Fruit fly (Drosophila melanogaster) whole organism, embryonic: ENCODE measurements around the gene CG13392.

Experiments
- Adf1 ChIP-seq: fragments of 200-800 bp; sonication (Bioruptor generic); IDR thresholded peaks from 2 replicates; pipeline ENCODE4 v1.3.6; 2022; ENCODE audit warnings: missing biosample characterization, missing genetic modification characterization
- Aef1 ChIP-seq: fragments of 200-800 bp; sonication (Bioruptor generic); IDR thresholded peaks from 3 replicates; pipeline ENCODE4 v1.3.6; 2022; ENCODE audit warnings: missing biosample characterization, missing genetic modification characterization
- BEAF-32 ChIP-seq: fragments of 200-800 bp; sonication (Bioruptor generic); optimal IDR thresholded peaks from 3 replicates; lab custom pipeline; 2017; ENCODE audit warnings: missing biosample characterization, missing genetic modification characterization, mild to moderate bottlenecking, moderate library complexity, missing genetic modification reagents
- Blimp-1 ChIP-seq: fragments of 200-800 bp; sonication (Bioruptor generic); optimal IDR thresholded peaks from 3 replicates; lab custom pipeline; 2018; ENCODE audit warnings: missing biosample characterization, missing genetic modification characterization, mild to moderate bottlenecking, moderate library complexity, missing genetic modification reagents
- CG10654 ChIP-seq: fragments of 200-800 bp; sonication (Bioruptor generic); optimal IDR thresholded peaks from 2 replicates; lab custom pipeline; 2016; ENCODE audit warnings: missing biosample characterization, missing genetic modification characterization
- CG11085 ChIP-seq: fragments of 200-800 bp; sonication (Bioruptor generic); IDR thresholded peaks from 2 replicates; pipeline ENCODE4 v1.3.6; 2022; ENCODE audit warnings: missing biosample characterization, missing genetic modification characterization
- CG11093 ChIP-seq: fragments of 200-800 bp; sonication (Bioruptor generic); IDR thresholded peaks from 3 replicates; pipeline ENCODE4 v1.3.6; 2022; ENCODE audit warnings: missing biosample characterization, missing genetic modification characterization
- CG12071 ChIP-seq: fragments of 200-800 bp; sonication (Bioruptor generic); optimal IDR thresholded peaks from 3 replicates; lab custom pipeline; 2018; ENCODE audit warnings: missing biosample characterization, mild to moderate bottlenecking, missing genetic modification characterization
- CG12744 ChIP-seq: fragments of 200-800 bp; sonication (Bioruptor generic); optimal IDR thresholded peaks from 2 replicates; lab custom pipeline; 2016; ENCODE audit warnings: missing biosample characterization, missing genetic modification characterization
- CG14014 ChIP-seq: fragments of 200-800 bp; sonication (Bioruptor generic); IDR thresholded peaks from 2 replicates; pipeline ENCODE4 v1.3.6; 2022; ENCODE audit warnings: missing biosample characterization, missing genetic modification characterization
- CG17359 ChIP-seq: fragments of 200-800 bp; sonication (Bioruptor generic); optimal IDR thresholded peaks from 3 replicates; lab custom pipeline; 2018; ENCODE audit warnings: missing biosample characterization, mild to moderate bottlenecking, missing genetic modification characterization, moderate library complexity
- CG17361 ChIP-seq: fragments of 200-800 bp; sonication (Bioruptor generic); IDR thresholded peaks from 3 replicates; pipeline ENCODE4 v1.3.6; 2022; ENCODE audit warnings: missing biosample characterization, missing genetic modification characterization
- CG17802 ChIP-seq: fragments of 200-800 bp; sonication (Bioruptor generic); optimal IDR thresholded peaks from 2 replicates; lab custom pipeline; 2018; ENCODE audit warnings: missing biosample characterization, mild to moderate bottlenecking, missing genetic modification characterization, moderate library complexity
- CG18764 ChIP-seq: fragments of 200-800 bp; sonication (Bioruptor generic); optimal IDR thresholded peaks from 3 replicates; lab custom pipeline; 2016; ENCODE audit warnings: missing biosample characterization, missing genetic modification characterization
- CG2202 ChIP-seq: fragments of 200-800 bp; sonication (Bioruptor generic); optimal IDR thresholded peaks from 2 replicates; lab custom pipeline; 2018; ENCODE audit warnings: missing biosample characterization, mild to moderate bottlenecking, missing genetic modification characterization
- CG32767 ChIP-seq: fragments of 200-800 bp; sonication (Bioruptor generic); IDR thresholded peaks from 2 replicates; pipeline ENCODE4 v1.3.6; 2022; ENCODE audit warnings: missing biosample characterization, missing genetic modification characterization
- CG4328 ChIP-seq: fragments of 200-800 bp; sonication (Bioruptor generic); optimal IDR thresholded peaks from 3 replicates; lab custom pipeline; 2017; ENCODE audit warnings: missing biosample characterization, missing genetic modification reagents, missing genetic modification characterization
- CG6272 ChIP-seq: fragments of 200-800 bp; sonication (Bioruptor generic); IDR thresholded peaks from 2 replicates; pipeline ENCODE4 v1.3.6; 2022; ENCODE audit warnings: missing biosample characterization, missing genetic modification characterization
- CG8388 ChIP-seq: fragments of 200-800 bp; sonication (Bioruptor generic); optimal IDR thresholded peaks from 2 replicates; lab custom pipeline; 2019; ENCODE audit warnings: missing biosample characterization, mild to moderate bottlenecking, missing genetic modification characterization, moderate library complexity
- CG9727 ChIP-seq: fragments of 200-800 bp; sonication (Bioruptor generic); optimal IDR thresholded peaks from 3 replicates; lab custom pipeline; 2017; ENCODE audit warnings: missing biosample characterization, mild to moderate bottlenecking, missing genetic modification characterization
- Camta ChIP-seq: fragments of 200-800 bp; sonication (Bioruptor generic); optimal IDR thresholded peaks from 2 replicates; lab custom pipeline; 2016; ENCODE audit warnings: missing biosample characterization, missing genetic modification characterization
- Dek ChIP-seq: fragments of 200-800 bp; sonication (Bioruptor generic); optimal IDR thresholded peaks from 3 replicates; lab custom pipeline; 2019; ENCODE audit warnings: missing biosample characterization, mild to moderate bottlenecking, missing genetic modification characterization, moderate library complexity
- Dip2 ChIP-seq: fragments of 200-800 bp; sonication (Bioruptor generic); IDR thresholded peaks from 2 replicates; pipeline ENCODE4 v1.3.6; 2022; ENCODE audit warnings: missing biosample characterization, missing genetic modification characterization
- HLH3B ChIP-seq: fragments of 200-800 bp; sonication (Bioruptor generic); IDR thresholded peaks from 2 replicates; pipeline ENCODE4 v1.3.6; 2022; ENCODE audit warnings: missing biosample characterization, missing genetic modification characterization
- Hr3 ChIP-seq: fragments of 200-800 bp; sonication (Bioruptor generic); optimal IDR thresholded peaks from 3 replicates; lab custom pipeline; 2016; ENCODE audit warnings: missing biosample characterization, missing genetic modification characterization
- Meics ChIP-seq: fragments of 200-800 bp; sonication (Bioruptor generic); optimal IDR thresholded peaks from 2 replicates; lab custom pipeline; 2017; ENCODE audit warnings: missing biosample characterization, mild to moderate bottlenecking, missing genetic modification characterization
- Nf-YA ChIP-seq: fragments of 200-800 bp; sonication (Bioruptor generic); IDR thresholded peaks from 2 replicates; pipeline ENCODE4 v1.3.6; 2022; ENCODE audit warnings: missing biosample characterization, missing genetic modification characterization
- Nf-YB ChIP-seq: fragments of 200-800 bp; sonication (Bioruptor generic); optimal IDR thresholded peaks from 3 replicates; lab custom pipeline; 2019; ENCODE audit warnings: missing biosample characterization, mild to moderate bottlenecking, missing genetic modification characterization, moderate library complexity
- Scr ChIP-seq: fragments of 200-800 bp; sonication (Bioruptor generic); IDR thresholded peaks from 2 replicates; pipeline ENCODE4 v1.3.6; 2022; ENCODE audit warnings: missing biosample characterization, missing genetic modification characterization; ENCODE audit not compliant: partially characterized antibody
- Spps ChIP-seq: fragments of 200-800 bp; sonication (Bioruptor generic); optimal IDR thresholded peaks from 2 replicates; lab custom pipeline; 2018; ENCODE audit warnings: missing biosample characterization, mild to moderate bottlenecking, missing genetic modification characterization
- Usf ChIP-seq: fragments of 200-800 bp; sonication (Bioruptor generic); optimal IDR thresholded peaks from 2 replicates; lab custom pipeline; 2017; ENCODE audit warnings: missing genotype, missing biosample characterization, missing genetic modification characterization
- Xbp1 ChIP-seq: fragments of 200-800 bp; sonication (Bioruptor generic); optimal IDR thresholded peaks from 3 replicates; lab custom pipeline; 2016; ENCODE audit warnings: missing biosample characterization, mild to moderate bottlenecking, missing genetic modification characterization
- ash1 ChIP-seq: fragments of 200-800 bp; sonication (Bioruptor generic); optimal IDR thresholded peaks from 2 replicates; lab custom pipeline; 2018; ENCODE audit warnings: missing biosample characterization, mild to moderate bottlenecking, missing genetic modification characterization
- chif ChIP-seq, 2 experiments: fragments of 200-800 bp; sonication (Bioruptor generic); optimal IDR thresholded peaks; 3 replicates each; lab custom pipeline; 2016; ENCODE audit warnings: missing biosample characterization in 2 of 2, missing genetic modification characterization in 2 of 2
- chm ChIP-seq: fragments of 200-800 bp; sonication (Bioruptor generic); IDR thresholded peaks from 2 replicates; pipeline ENCODE4 v1.3.6; 2022; ENCODE audit warnings: missing biosample characterization, missing genetic modification characterization
- ci ChIP-seq: fragments of 200-800 bp; sonication (Bioruptor generic); IDR thresholded peaks from 3 replicates; pipeline ENCODE4 v1.3.6; 2022; ENCODE audit warnings: missing biosample characterization, missing genetic modification characterization
- da ChIP-seq: fragments of 200-800 bp; sonication (Bioruptor generic); optimal IDR thresholded peaks from 2 replicates; lab custom pipeline; 2016; ENCODE audit warnings: missing biosample characterization, missing genetic modification characterization
- fd102C ChIP-seq: fragments of 200-800 bp; sonication (Bioruptor generic); optimal IDR thresholded peaks from 2 replicates; lab custom pipeline; 2018; ENCODE audit warnings: missing biosample characterization, mild to moderate bottlenecking, missing genetic modification characterization, moderate library complexity
- fd96Cb ChIP-seq: fragments of 200-800 bp; sonication (Bioruptor generic); optimal IDR thresholded peaks from 2 replicates; lab custom pipeline; 2018; ENCODE audit warnings: missing biosample characterization, mild to moderate bottlenecking, missing genetic modification characterization, moderate library complexity
- fru ChIP-seq: fragments of >200 bp; optimal IDR thresholded peaks from 2 replicates; lab custom pipeline; 2017
- gsb ChIP-seq: fragments of 200-800 bp; sonication (Bioruptor generic); IDR thresholded peaks from 2 replicates; pipeline ENCODE4 v1.3.6; 2022; ENCODE audit warnings: missing biosample characterization, missing genetic modification characterization
- gt ChIP-seq: fragments of 200-800 bp; sonication (Bioruptor generic); IDR thresholded peaks from 2 replicates; pipeline ENCODE4 v1.3.6; 2022; ENCODE audit warnings: missing biosample characterization, missing genetic modification characterization
- kah ChIP-seq: fragments of 200-800 bp; sonication (Bioruptor generic); optimal IDR thresholded peaks from 2 replicates; lab custom pipeline; 2018; ENCODE audit warnings: missing biosample characterization, mild to moderate bottlenecking, missing genetic modification characterization
- nerfin-1 ChIP-seq: fragments of 200-800 bp; sonication (Bioruptor generic); optimal IDR thresholded peaks from 3 replicates; lab custom pipeline; 2019; ENCODE audit warnings: missing biosample characterization, mild to moderate bottlenecking, missing genetic modification characterization, moderate library complexity
- pb ChIP-seq: fragments of 200-800 bp; sonication (Bioruptor generic); optimal IDR thresholded peaks from 3 replicates; lab custom pipeline; 2016; ENCODE audit warnings: missing biosample characterization, missing genetic modification characterization
- pum ChIP-seq: fragments of 200-800 bp; sonication (Bioruptor generic); optimal IDR thresholded peaks from 2 replicates; lab custom pipeline; 2016; ENCODE audit warnings: missing biosample characterization, missing genetic modification characterization
- scrt ChIP-seq: fragments of 200-800 bp; sonication (Bioruptor generic); optimal IDR thresholded peaks from 2 replicates; lab custom pipeline; 2018; ENCODE audit warnings: missing biosample characterization, mild to moderate bottlenecking, missing genetic modification characterization, moderate library complexity
- seq ChIP-seq: fragments of 200-800 bp; sonication (Bioruptor generic); IDR thresholded peaks from 2 replicates; pipeline ENCODE4 v1.3.6; 2022; ENCODE audit warnings: missing biosample characterization, missing genetic modification characterization
- stwl ChIP-seq: fragments of 200-800 bp; sonication (Bioruptor generic); optimal IDR thresholded peaks from 3 replicates; lab custom pipeline; 2018; ENCODE audit warnings: missing biosample characterization, mild to moderate bottlenecking, missing genetic modification characterization, moderate library complexity
- twi ChIP-seq: fragments of 200-800 bp; optimal IDR thresholded peaks from 2 replicates; lab custom pipeline; 2019; ENCODE audit warnings: missing biosample characterization, mild to moderate bottlenecking, missing genetic modification characterization, moderate library complexity

Gene CG13392

dm6 chr2L:8362273-8362954 lies 20.2 kb downstream of the CG13392 start, which contains the start of gene CG7627 (continued):
- no peak for TF ChIP-seq fd102C (GFP tag; lab: Kevin White, UChicago)
- peak; percentile 68 for TF ChIP-seq Adf1 (GFP tag; lab: Robert Waterston, UW)
- TF ChIP-seq CG32767 (GFP tag; lab: Robert Waterston, UW), result peak; percentile 64; the same call in 1 of the 2 replicates
- peak; percentile 58 for TF ChIP-seq CG6272
- TF ChIP-seq CG17802 (tag; lab: Kevin White, UChicago), result peak; percentile 34
- peak; percentile 66 for TF ChIP-seq Blimp-1 (GFP tag; lab: Kevin White, UChicago)
- peak; percentile 81 for TF ChIP-seq HLH3B (GFP tag; lab: Robert Waterston, UW)
- TF ChIP-seq CG8388 (GFP tag; lab: Kevin White, UChicago), result peak; percentile 55
- 0 out of 2 replicates have a peak, but pooled peaks have one; percentile 26 for TF ChIP-seq Scr (GFP tag; lab: Robert Waterston, UW)
- no peak for TF ChIP-seq fru (lab: Kevin White, UChicago)
- TF ChIP-seq CG9727 (GFP tag; lab: Kevin White, UChicago), result peak; percentile 82
- peak; percentile 17 for TF ChIP-seq nerfin-1
- TF ChIP-seq Meics (GFP tag; lab: Kevin White, UChicago), result peak; percentile 84
- TF ChIP-seq Hr3 (GFP tag; lab: Kevin White, UChicago), result peak; percentile 62
- peak; percentile 63; the same call in 1 of the 3 replicates for TF ChIP-seq CG11093 (GFP tag; lab: Robert Waterston, UW)
- TF ChIP-seq twi (tag; lab: Kevin White, UChicago), result no peak
- TF ChIP-seq pum (GFP tag; lab: Kevin White, UChicago), result peak; percentile 63
- TF ChIP-seq CG17359 (tag; lab: Kevin White, UChicago), result peak; percentile 81
- TF ChIP-seq seq (GFP tag; lab: Robert Waterston, UW), result peak; percentile 71
- TF ChIP-seq CG14014 (GFP tag; lab: Robert Waterston, UW), result peak; percentile 71
- peak; percentile 6 for TF ChIP-seq CG12744 (GFP tag; lab: Kevin White, UChicago)
- TF ChIP-seq Dip2 (GFP tag; lab: Robert Waterston, UW), result no peak; the same call in 1 of the 2 replicates
- peak; percentile 81 for TF ChIP-seq CG17361 (GFP tag; lab: Robert Waterston, UW)
- TF ChIP-seq da, result peak; percentile 19
- peak; percentile 51 for TF ChIP-seq Usf (GFP tag; lab: Kevin White, UChicago)
- TF ChIP-seq ci (GFP tag; lab: Robert Waterston, UW), result peak; percentile 67; the same call in 2 of the 3 replicates
- peak; percentile 68 for TF ChIP-seq fd96Cb (tag; lab: Kevin White, UChicago)
- peak; percentile 32 for TF ChIP-seq CG12071 (GFP tag; lab: Kevin White, UChicago)
- TF ChIP-seq chm (GFP tag; lab: Robert Waterston, UW), result peak; percentile 72; the same call in 1 of the 2 replicates
- TF ChIP-seq pb (GFP tag; lab: Kevin White, UChicago), result peak; percentile 67
- no peak for TF ChIP-seq ash1 (GFP tag; lab: Kevin White, UChicago)
- peak; percentile 72; the same call in 1 of the 2 replicates for TF ChIP-seq CG11085
- no peak for TF ChIP-seq CG18764
- TF ChIP-seq chif (GFP tag; optimal IDR thresholded peaks at IDR 0.05; lab: Kevin White, UChicago), result peak; percentile 56 to 76
- TF ChIP-seq CG4328 (GFP tag; lab: Kevin White, UChicago), result peak; percentile 57
- TF ChIP-seq Aef1, result peak; percentile 75
- peak; percentile 50 for TF ChIP-seq CG10654 (GFP tag; lab: Kevin White, UChicago)
- no peak for TF ChIP-seq stwl (tag; lab: Kevin White, UChicago)
- peak; percentile 26 for TF ChIP-seq Nf-YB
- peak; percentile 53; the same call in 1 of the 2 replicates for TF ChIP-seq Nf-YA (GFP tag; lab: Robert Waterston, UW)
- peak; percentile 47 for TF ChIP-seq Camta (GFP tag; lab: Kevin White, UChicago)
- TF ChIP-seq gt (GFP tag; lab: Robert Waterston, UW), result no peak
- TF ChIP-seq Dek, result peak; percentile 65
- TF ChIP-seq Xbp1 (GFP tag; lab: Kevin White, UChicago), result peak; percentile 72
- TF ChIP-seq CG2202 (tag; lab: Kevin White, UChicago), result no peak
- TF ChIP-seq BEAF-32 (GFP tag; lab: Kevin White, UChicago), result no peak
- TF ChIP-seq gsb, result peak; percentile 43; the same call in 1 of the 2 replicates
- peak; percentile 20 for TF ChIP-seq kah (GFP tag; lab: Kevin White, UChicago)
- TF ChIP-seq Spps (tag; lab: Kevin White, UChicago), result no peak
- peak; percentile 51 for TF ChIP-seq scrt (GFP tag; lab: Kevin White, UChicago)
